Fruit fly (Drosophila melanogaster) whole organism, embryonic: ENCODE results near the gene Sodq.

Experiments
- Adf1 ChIP-seq: fragments of 200-800 bp; sonication (Bioruptor generic); IDR thresholded peaks from 2 replicates; pipeline ENCODE4 v1.3.6; 2022; ENCODE audit warnings: missing biosample characterization, missing genetic modification characterization
- Antp ChIP-seq: fragments of 200-800 bp; sonication (Bioruptor generic); optimal IDR thresholded peaks from 3 replicates; lab custom pipeline; 2016; ENCODE audit warnings: missing biosample characterization, missing genetic modification characterization
- Atf-2 ChIP-seq: fragments of 200-800 bp; sonication (Bioruptor generic); optimal IDR thresholded peaks from 2 replicates; lab custom pipeline; 2016; ENCODE audit warnings: missing biosample characterization, missing genetic modification characterization
- Blimp-1 ChIP-seq: fragments of 200-800 bp; sonication (Bioruptor generic); optimal IDR thresholded peaks from 3 replicates; lab custom pipeline; 2018; ENCODE audit warnings: missing biosample characterization, missing genetic modification characterization, mild to moderate bottlenecking, moderate library complexity, missing genetic modification reagents
- CG12391 ChIP-seq: fragments of 200-800 bp; sonication (Bioruptor generic); optimal IDR thresholded peaks from 3 replicates; lab custom pipeline; 2018; ENCODE audit warnings: missing biosample characterization, mild to moderate bottlenecking, missing genetic modification characterization, moderate library complexity
- CG14441 ChIP-seq: fragments of 200-800 bp; sonication (Bioruptor generic); IDR thresholded peaks from 2 replicates; pipeline ENCODE4 v1.3.6; 2022; ENCODE audit warnings: missing biosample characterization, missing genetic modification characterization
- CG14710 ChIP-seq: fragments of 200-800 bp; sonication (Bioruptor generic); optimal IDR thresholded peaks from 3 replicates; lab custom pipeline; 2019; ENCODE audit warnings: missing biosample characterization, mild to moderate bottlenecking, missing genetic modification characterization, moderate library complexity
- CG1603 ChIP-seq: fragments of 200-800 bp; sonication (Bioruptor generic); optimal IDR thresholded peaks from 2 replicates; lab custom pipeline; 2019; ENCODE audit warnings: missing biosample characterization, mild to moderate bottlenecking, missing genetic modification characterization, moderate library complexity
- CG2202 ChIP-seq: fragments of 200-800 bp; sonication (Bioruptor generic); optimal IDR thresholded peaks from 2 replicates; lab custom pipeline; 2018; ENCODE audit warnings: missing biosample characterization, mild to moderate bottlenecking, missing genetic modification characterization
- CG3065 ChIP-seq: fragments of 200-800 bp; sonication (Bioruptor generic); optimal IDR thresholded peaks from 2 replicates; lab custom pipeline; 2016; ENCODE audit warnings: missing biosample characterization, missing genetic modification characterization
- CG32772 ChIP-seq: fragments of 200-800 bp; sonication (Bioruptor generic); IDR thresholded peaks from 2 replicates; pipeline ENCODE4 v1.3.6; 2022; ENCODE audit warnings: missing biosample characterization, missing genetic modification characterization
- CG3838 ChIP-seq: fragments of 200-800 bp; sonication (Bioruptor generic); optimal IDR thresholded peaks from 3 replicates; lab custom pipeline; 2016; ENCODE audit warnings: missing biosample characterization, missing genetic modification characterization
- CG42726 ChIP-seq: fragments of 200-800 bp; sonication (Bioruptor generic); IDR thresholded peaks from 2 replicates; pipeline ENCODE4 v1.3.6; 2022; ENCODE audit warnings: missing biosample characterization, missing genetic modification characterization; ENCODE audit not compliant: partially characterized antibody
- CG4360 ChIP-seq: fragments of 200-800 bp; sonication (Bioruptor generic); IDR thresholded peaks from 2 replicates; pipeline ENCODE4 v1.3.6; 2022; ENCODE audit warnings: missing biosample characterization, missing genetic modification characterization
- CG6654 ChIP-seq: fragments of 200-800 bp; sonication (Bioruptor generic); optimal IDR thresholded peaks from 2 replicates; lab custom pipeline; 2017; ENCODE audit warnings: missing biosample characterization, mild to moderate bottlenecking, missing genetic modification characterization
- CG6683 ChIP-seq: fragments of 200-800 bp; sonication (Bioruptor generic); optimal IDR thresholded peaks from 2 replicates; lab custom pipeline; 2017; ENCODE audit warnings: missing biosample characterization, mild to moderate bottlenecking, missing genetic modification characterization, missing genetic modification reagents
- CG6689 ChIP-seq: fragments of 200-800 bp; sonication (Bioruptor generic); IDR thresholded peaks from 2 replicates; pipeline ENCODE4 v1.3.6; 2022; ENCODE audit warnings: missing biosample characterization, missing genetic modification characterization
- CG8290 ChIP-seq, 3 experiments: fragments of 200-800 bp; sonication (Bioruptor generic); optimal IDR thresholded peaks; 2 replicates each; lab custom pipeline; 2016 to 2019; ENCODE audit warnings: missing biosample characterization in 3 of 3, missing genetic modification characterization in 3 of 3, mild to moderate bottlenecking in 2 of 3, moderate library complexity in 1 of 3
- CG8388 ChIP-seq: fragments of 200-800 bp; sonication (Bioruptor generic); optimal IDR thresholded peaks from 2 replicates; lab custom pipeline; 2019; ENCODE audit warnings: missing biosample characterization, mild to moderate bottlenecking, missing genetic modification characterization, moderate library complexity
- Camta ChIP-seq: fragments of 200-800 bp; sonication (Bioruptor generic); optimal IDR thresholded peaks from 2 replicates; lab custom pipeline; 2016; ENCODE audit warnings: missing biosample characterization, missing genetic modification characterization
- D19A ChIP-seq: fragments of 200-800 bp; optimal IDR thresholded peaks from 3 replicates; lab custom pipeline; 2019; ENCODE audit warnings: missing biosample characterization, mild to moderate bottlenecking, missing genetic modification characterization, moderate library complexity
- Deaf1 ChIP-seq: fragments of 200-800 bp; optimal IDR thresholded peaks from 3 replicates; lab custom pipeline; 2019; ENCODE audit warnings: missing biosample characterization, mild to moderate bottlenecking, missing genetic modification characterization, moderate library complexity
- Dll ChIP-seq: fragments of 200-800 bp; sonication (Bioruptor generic); IDR thresholded peaks from 4 replicates; pipeline ENCODE4 v1.3.6; 2022; ENCODE audit warnings: missing biosample characterization, missing genetic modification characterization; ENCODE audit not compliant: partially characterized antibody
- Drgx ChIP-seq: fragments of 200-800 bp; sonication (Bioruptor generic); IDR thresholded peaks from 2 replicates; pipeline ENCODE4 v1.3.6; 2022; ENCODE audit warnings: missing biosample characterization, missing genetic modification characterization
- Eip74EF ChIP-seq, 2 experiments: fragments of 200-800 bp in 1 of 2; fragments of >200 bp in 1 of 2; sonication (Bioruptor generic) in 1 of 2; optimal IDR thresholded peaks; 2 replicates each; lab custom pipeline; 2017 to 2019; ENCODE audit warnings: missing biosample characterization in 2 of 2, missing genetic modification characterization in 2 of 2, mild to moderate bottlenecking in 1 of 2, moderate library complexity in 1 of 2
- Ets65A ChIP-seq: fragments of 200-800 bp; sonication (Bioruptor generic); peaks from one replicate; lab custom pipeline; 2016; ENCODE audit warnings: missing biosample characterization, missing genetic modification characterization
- HHEX ChIP-seq: fragments of 200-800 bp; sonication (Bioruptor generic); optimal IDR thresholded peaks from 3 replicates; lab custom pipeline; 2017; ENCODE audit warnings: missing biosample characterization, mild to moderate bottlenecking, missing genetic modification characterization, missing genetic modification reagents
- HLH54F ChIP-seq: fragments of 200-800 bp; sonication (Bioruptor generic); optimal IDR thresholded peaks from 3 replicates; lab custom pipeline; 2016; ENCODE audit warnings: missing biosample characterization, missing genetic modification characterization
- HLHmδ ChIP-seq: fragments of 200-800 bp; sonication (Bioruptor generic); optimal IDR thresholded peaks from 2 replicates; lab custom pipeline; 2018; ENCODE audit warnings: missing biosample characterization, mild to moderate bottlenecking, missing genetic modification characterization, moderate library complexity
- Jarid2 ChIP-seq: fragments of 200-800 bp; sonication (Bioruptor generic); optimal IDR thresholded peaks from 3 replicates; lab custom pipeline; 2017; ENCODE audit warnings: mild to moderate bottlenecking, missing biosample characterization, missing genetic modification reagents, missing genetic modification characterization
- Meics ChIP-seq: fragments of 200-800 bp; sonication (Bioruptor generic); optimal IDR thresholded peaks from 2 replicates; lab custom pipeline; 2017; ENCODE audit warnings: missing biosample characterization, mild to moderate bottlenecking, missing genetic modification characterization
- Mrtf ChIP-seq: fragments of 200-800 bp; sonication (Bioruptor generic); IDR thresholded peaks from 3 replicates; pipeline ENCODE4 v1.3.6; 2022; ENCODE audit warnings: missing biosample characterization, missing genetic modification characterization
- NFAT ChIP-seq: fragments of 200-800 bp; sonication (Bioruptor generic); IDR thresholded peaks from 2 replicates; pipeline ENCODE4 v1.3.6; 2022; ENCODE audit warnings: missing biosample characterization, missing genetic modification characterization
- Stat92E ChIP-seq, 3 experiments: fragments of >200 bp in 2 of 3; fragments of 200-800 bp in 1 of 3; sonication (Bioruptor generic) in 1 of 3; optimal IDR thresholded peaks; 2 replicates each; lab custom pipeline; 2017 to 2019; ENCODE audit warnings: missing biosample characterization in 3 of 3, missing genetic modification characterization in 3 of 3, mild to moderate bottlenecking in 1 of 3, moderate library complexity in 1 of 3
- Trl ChIP-seq, 3 experiments: fragments of >200 bp in 2 of 3; fragments of 200-800 bp in 1 of 3; sonication (Bioruptor generic) in 1 of 3; optimal IDR thresholded peaks; 2 replicates in 1 of 3; 3 replicates in 2 of 3; lab custom pipeline; 2016 to 2017; ENCODE audit warnings: missing biosample characterization in 1 of 3, missing genetic modification characterization in 1 of 3
- amos ChIP-seq: fragments of 200-800 bp; sonication (Bioruptor generic); IDR thresholded peaks from 2 replicates; pipeline ENCODE4 v1.3.6; 2022; ENCODE audit warnings: missing biosample characterization, missing genetic modification characterization; ENCODE audit not compliant: partially characterized antibody
- chif ChIP-seq, 2 experiments: fragments of 200-800 bp; sonication (Bioruptor generic); optimal IDR thresholded peaks; 3 replicates each; lab custom pipeline; 2016; ENCODE audit warnings: missing biosample characterization in 2 of 2, missing genetic modification characterization in 2 of 2
- emc ChIP-seq: fragments of 200-800 bp; sonication (Bioruptor generic); optimal IDR thresholded peaks from 2 replicates; lab custom pipeline; 2016; ENCODE audit warnings: missing biosample characterization, missing genetic modification characterization
- inv ChIP-seq: fragments of 200-800 bp; sonication (Bioruptor generic); IDR thresholded peaks from 2 replicates; pipeline ENCODE4 v1.3.6; 2022; ENCODE audit warnings: missing biosample characterization, missing genetic modification characterization; ENCODE audit not compliant: partially characterized antibody
- ken ChIP-seq: fragments of 200-800 bp; sonication (Bioruptor generic); IDR thresholded peaks from 3 replicates; pipeline ENCODE4 v1.3.6; 2022; ENCODE audit warnings: missing biosample characterization, missing genetic modification characterization
- odd ChIP-seq: fragments of 200-800 bp; sonication (Bioruptor generic); optimal IDR thresholded peaks from 2 replicates; lab custom pipeline; 2017; ENCODE audit warnings: missing biosample characterization, mild to moderate bottlenecking, missing genetic modification characterization
- p53 ChIP-seq: fragments of 200-800 bp; sonication (Bioruptor generic); optimal IDR thresholded peaks from 2 replicates; lab custom pipeline; 2016; ENCODE audit warnings: missing biosample characterization, missing genetic modification characterization
- peb ChIP-seq: fragments of 200-800 bp; sonication (Bioruptor generic); IDR thresholded peaks from 2 replicates; pipeline ENCODE4 v1.3.6; 2022; ENCODE audit warnings: missing biosample characterization, missing genetic modification characterization
- phol ChIP-seq: fragments of 200-800 bp; sonication (Bioruptor generic); optimal IDR thresholded peaks from 3 replicates; lab custom pipeline; 2018; ENCODE audit warnings: missing biosample characterization, mild to moderate bottlenecking, missing genetic modification characterization, moderate library complexity
- pita ChIP-seq: fragments of 200-800 bp; sonication (Bioruptor generic); optimal IDR thresholded peaks from 2 replicates; lab custom pipeline; 2017; ENCODE audit warnings: missing biosample characterization, mild to moderate bottlenecking, missing genetic modification characterization
- schlank ChIP-seq: fragments of 200-800 bp; sonication (Bioruptor generic); optimal IDR thresholded peaks from 2 replicates; lab custom pipeline; 2018; ENCODE audit warnings: missing biosample characterization, mild to moderate bottlenecking, missing genetic modification characterization
- shn ChIP-seq: fragments of 200-800 bp; sonication (Bioruptor generic); optimal IDR thresholded peaks from 3 replicates; lab custom pipeline; 2016; ENCODE audit warnings: missing biosample characterization, missing genetic modification characterization
- sr ChIP-seq: fragments of 200-800 bp; sonication (Bioruptor generic); IDR thresholded peaks from 3 replicates; pipeline ENCODE4 v1.3.6; 2022; ENCODE audit warnings: missing biosample characterization, missing genetic modification characterization
- wek ChIP-seq: fragments of 200-800 bp; sonication (Bioruptor generic); optimal IDR thresholded peaks from 3 replicates; lab custom pipeline; 2018; ENCODE audit warnings: missing biosample characterization, mild to moderate bottlenecking, missing genetic modification characterization, moderate library complexity

The Sodq gene

DNA sequence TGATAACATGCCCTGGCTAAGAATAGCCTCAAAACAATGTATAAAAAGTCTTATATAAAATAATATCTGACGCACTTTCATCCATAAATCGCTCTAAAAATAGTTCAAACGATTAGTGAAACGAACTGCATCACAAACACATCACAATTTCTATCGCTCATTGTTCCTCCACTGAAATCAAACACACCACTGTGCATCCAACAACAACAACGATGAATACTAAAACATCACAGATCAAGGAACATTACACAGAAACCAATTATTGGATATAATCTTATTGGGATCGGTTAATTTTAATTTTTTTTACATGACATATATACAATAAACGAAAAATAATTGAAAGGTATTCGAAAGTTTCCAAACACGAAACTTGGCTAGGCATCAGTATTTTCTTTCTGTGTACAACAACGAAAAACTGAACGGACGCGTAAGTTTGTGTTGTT lies 16.3 kb upstream of the Sodq start (continued):
- TF ChIP-seq Stat92E (GFP tag; optimal IDR thresholded peaks at IDR 0.05; lab: Kevin White, UChicago) (no peak), ken (no peak), CG3838 (peak; percentile 10), schlank (tag; lab: Kevin White, UChicago) (no peak), CG32772 (GFP tag; lab: Robert Waterston, UW) (peak; percentile 84), CG42726 (no peak), NFAT (GFP tag; lab: Robert Waterston, UW) (no peak), CG1603 (tag; lab: Kevin White, UChicago) (peak; percentile 77), chif (GFP tag; optimal IDR thresholded peaks at IDR 0.05; lab: Kevin White, UChicago) (peak; percentile 48 to 77), HLH54F (peak; percentile 62), CG3065 (GFP tag; lab: Kevin White, UChicago) (peak; percentile 21), CG14710 (peak; percentile 74), CG6683 (GFP tag; lab: Kevin White, UChicago) (peak; percentile 51), odd (GFP tag; lab: Kevin White, UChicago) (peak; percentile 37), CG12391 (peak; percentile 86), wek (GFP tag; lab: Kevin White, UChicago) (no peak), CG6689 (GFP tag; lab: Robert Waterston, UW) (peak; percentile 74), Mrtf (GFP tag; lab: Robert Waterston, UW) (no peak; the same call in 2 of the 3 replicates), CG4360 (GFP tag; lab: Robert Waterston, UW) (no peak; the same call in 1 of the 2 replicates), emc (GFP tag; lab: Kevin White, UChicago) (peak; percentile 3), CG14441 (GFP tag; lab: Robert Waterston, UW) (peak; percentile 80), HHEX (GFP tag; lab: Kevin White, UChicago) (peak; percentile 68), CG6654 (GFP tag; lab: Kevin White, UChicago) (peak; percentile 55), D19A (tag; lab: Kevin White, UChicago) (peak; percentile 77), Jarid2 (GFP tag; lab: Kevin White, UChicago) (peak; percentile 20), CG8388 (GFP tag; lab: Kevin White, UChicago) (peak; percentile 77), Dll (GFP tag; lab: Robert Waterston, UW) (no peak), Antp (GFP tag; lab: Kevin White, UChicago) (peak; percentile 19), Ets65A (peak; percentile 96), peb (GFP tag; lab: Robert Waterston, UW) (peak; percentile 46; the same call in 1 of the 2 replicates), p53 (GFP tag; lab: Kevin White, UChicago) (no peak), inv (GFP tag; lab: Robert Waterston, UW) (no peak), Camta (GFP tag; lab: Kevin White, UChicago) (peak; percentile 64), CG8290 (GFP tag; optimal IDR thresholded peaks at IDR 0.05; lab: Kevin White, UChicago) (peak; percentile 56), CG8290 (tag; optimal IDR thresholded peaks at IDR 0.05; lab: Kevin White, UChicago) (peak in 1 of 2 experiments; percentile 79), Adf1 (GFP tag; lab: Robert Waterston, UW) (no peak; the same call in 1 of the 2 replicates), Eip74EF (GFP tag; optimal IDR thresholded peaks at IDR 0.05; lab: Kevin White, UChicago) (peak in 1 of 2 experiments; percentile 67), Trl (optimal IDR thresholded peaks at IDR 0.05; lab: Kevin White, UChicago) (no peak), Trl (GFP tag; optimal IDR thresholded peaks at IDR 0.05; lab: Kevin White, UChicago) (no peak), phol (tag; lab: Kevin White, UChicago) (peak; percentile 86), Drgx (GFP tag; lab: Robert Waterston, UW) (peak; percentile 78), Deaf1 (peak; percentile 50), pita (GFP tag; lab: Kevin White, UChicago) (no peak), Meics (GFP tag; lab: Kevin White, UChicago) (peak; percentile 75), HLHmδ (GFP tag; lab: Kevin White, UChicago) (no peak), CG2202 (tag; lab: Kevin White, UChicago) (peak; percentile 65), sr (no peak), Atf-2 (GFP tag; lab: Kevin White, UChicago) (peak; percentile 72), shn (peak; percentile 22), Blimp-1 (GFP tag; lab: Kevin White, UChicago) (peak; percentile 85), amos (no peak)
